Fruit fly (Drosophila melanogaster) Kc167 (cell line): Measurements from ENCODE around the gene CG4911.

ENCODE experiments used
- Myc ChIP-seq: fragments of >200 bp; optimal IDR thresholded peaks from 2 replicates; lab custom pipeline; 2017; ENCODE audit warnings: missing external identifiers
- Sin3A ChIP-seq: fragments of >200 bp; optimal IDR thresholded peaks from 2 replicates; lab custom pipeline; 2018; ENCODE audit warnings: missing external identifiers
- h ChIP-seq: fragments of >200 bp; optimal IDR thresholded peaks from 3 replicates; lab custom pipeline; 2018; ENCODE audit warnings: missing external identifiers
- insv ChIP-seq: fragments of >200 bp; optimal IDR thresholded peaks from 3 replicates; lab custom pipeline; 2018; ENCODE audit warnings: missing external identifiers
- psq ChIP-seq: fragments of >200 bp; optimal IDR thresholded peaks from 2 replicates; lab custom pipeline; 2017; ENCODE audit warnings: missing external identifiers
- ttk ChIP-seq: sonication (Bioruptor generic); optimal IDR thresholded peaks from 2 replicates; lab custom pipeline; 2017; ENCODE audit warnings: missing external identifiers

dm6 chr3L:9094980-9095425 lies 22.5 kb upstream of the CG4911 start:
- TF ChIP-seq ttk (lab: Kevin White, UChicago) (no peak), insv (lab: Kevin White, UChicago) (no peak), psq (lab: Kevin White, UChicago) (no peak), h (lab: Kevin White, UChicago) (no peak), Myc (lab: Kevin White, UChicago) (no peak), Sin3A (no peak)
